Worm (Caenorhabditis elegans): ENCODE data around the gene F54D5.4.

ce11 chrII:11545299-11545951 is 24.2 kb upstream of the F54D5.4 start, which contains the start of gene dnj-13:
- TF ChIP-seq nhr-237 (tag; optimal IDR thresholded peaks at IDR 0.05) (peak; percentile 61), lsy-2 (tag; optimal IDR thresholded peaks at IDR 0.05) (peak; percentile 81), pha-4 (tag; optimal IDR thresholded peaks at IDR 0.05) (peak; percentile 98), tbx-8 (GFP tag; optimal IDR thresholded peaks at IDR 0.05) (no peak), M03D4.4 (tag; optimal IDR thresholded peaks at IDR 0.05) (peak; percentile 74), nhr-28 (tag; optimal IDR thresholded peaks at IDR 0.05) (peak; percentile 10)
